Worm (Caenorhabditis elegans): ENCODE data around the gene smg-4.

Gene smg-4

ce11 chrV:9730743-9731706 is 46.5 kb downstream of the smg-4 start (continued):
- TF ChIP-seq jun-1 (tag; optimal IDR thresholded peaks at IDR 0.05) (peak; percentile 89), lin-39 (tag; optimal IDR thresholded peaks at IDR 0.05) (peak; percentile 99), egl-5 (tag; optimal IDR thresholded peaks at IDR 0.05) (peak; percentile 90), pqm-1 (tag; optimal IDR thresholded peaks at IDR 0.05) (peak; percentile 90), ceh-82 (tag; optimal IDR thresholded peaks at IDR 0.05) (peak; percentile 74), zag-1 (tag; optimal IDR thresholded peaks at IDR 0.05) (peak; percentile 58), snpc-4 (tag; optimal IDR thresholded peaks at IDR 0.05) (peak; percentile 69), nhr-25 (tag; optimal IDR thresholded peaks at IDR 0.05) (peak; percentile 93), ztf-4 (tag; optimal IDR thresholded peaks at IDR 0.05) (peak; percentile 75), elt-2 (tag; optimal IDR thresholded peaks at IDR 0.05) (peak; percentile 97), unc-62 (GFP tag; optimal IDR thresholded peaks at IDR 0.05) (peak; percentile 93), aly-2 (tag; optimal IDR thresholded peaks at IDR 0.05) (no peak), nhr-76 (tag; optimal IDR thresholded peaks at IDR 0.05) (no peak), ZK546.5 (tag; optimal IDR thresholded peaks at IDR 0.05) (peak; percentile 70), R02D3.7 (tag; optimal IDR thresholded peaks at IDR 0.05) (peak; percentile 58), fkh-2 (tag; optimal IDR thresholded peaks at IDR 0.05) (peak; percentile 76), ceh-16 (tag; optimal IDR thresholded peaks at IDR 0.05) (no peak), sea-2 (GFP tag; optimal IDR thresholded peaks at IDR 0.05) (peak; percentile 10), fos-1 (tag; optimal IDR thresholded peaks at IDR 0.05) (peak; percentile 61), nfya-1 (tag; optimal IDR thresholded peaks at IDR 0.05; ENCODE audit: insufficient read depth) (peak; percentile 100), elt-1 (tag; optimal IDR thresholded peaks at IDR 0.05) (peak; percentile 37), lin-15B (tag; optimal IDR thresholded peaks at IDR 0.05) (peak; percentile 91), nhr-77 (tag; optimal IDR thresholded peaks at IDR 0.05) (peak; percentile 51), fkh-10 (GFP tag; optimal IDR thresholded peaks at IDR 0.05) (peak; percentile 84), ceh-9 (tag; optimal IDR thresholded peaks at IDR 0.05) (no peak)

ce11 chrV:9729462-9730162 is 47.9 kb downstream of the smg-4 start, which contains the start of the genes aagr-3 and drap-1:
aagr-3 (minus strand) TSS chrV:9729512.
drap-1 (plus strand) TSS chrV:9730106.
- TF ChIP-seq lsy-12 (tag; optimal IDR thresholded peaks at IDR 0.05) (no peak), skn-1 (tag; optimal IDR thresholded peaks at IDR 0.05) (peak; percentile 61), lin-39 (tag; optimal IDR thresholded peaks at IDR 0.05) (peak; percentile 81), pha-4 (tag; optimal IDR thresholded peaks at IDR 0.05) (peak; percentile 96), snpc-4 (tag; optimal IDR thresholded peaks at IDR 0.05) (peak; percentile 44), unc-62 (GFP tag; optimal IDR thresholded peaks at IDR 0.05) (no peak), egl-5 (tag; optimal IDR thresholded peaks at IDR 0.05) (peak; percentile 67), ama-1 (optimal IDR thresholded peaks at IDR 0.05) (peak; percentile 14), ceh-28 (tag; optimal IDR thresholded peaks at IDR 0.05) (no peak), nhr-76 (tag; optimal IDR thresholded peaks at IDR 0.05) (no peak), lin-15B (tag; optimal IDR thresholded peaks at IDR 0.05) (peak; percentile 71), fkh-2 (tag; optimal IDR thresholded peaks at IDR 0.05) (no peak), pqm-1 (tag; optimal IDR thresholded peaks at IDR 0.05) (peak; percentile 63), nfya-1 (tag; optimal IDR thresholded peaks at IDR 0.05; ENCODE audit: insufficient read depth) (peak; percentile 88), mml-1 (tag; optimal IDR thresholded peaks at IDR 0.05) (no peak), nhr-11 (tag; optimal IDR thresholded peaks at IDR 0.05) (no peak), nhr-23 (tag; optimal IDR thresholded peaks at IDR 0.05) (peak; percentile 55), elt-2 (tag; optimal IDR thresholded peaks at IDR 0.05) (peak; percentile 68)

All from whole organism, L3 larva.